Worm (Caenorhabditis elegans) whole organism, dauer: Measurements from ENCODE around the gene F54C8.6.
"Not testable (repeated sequence)": the region's sequence is repeated elsewhere in the genome, so short reads cannot be mapped to it uniquely, and the experiment has no call there.

ENCODE experiments used
- unc-62 ChIP-seq: sonication (generic microtip); optimal IDR thresholded peaks from 2 replicates; lab custom pipeline; 2017; ENCODE audit warnings: missing biosample characterization, missing genetic modification reagents, missing genetic modification characterization

F54C8.6 gene

DNA sequence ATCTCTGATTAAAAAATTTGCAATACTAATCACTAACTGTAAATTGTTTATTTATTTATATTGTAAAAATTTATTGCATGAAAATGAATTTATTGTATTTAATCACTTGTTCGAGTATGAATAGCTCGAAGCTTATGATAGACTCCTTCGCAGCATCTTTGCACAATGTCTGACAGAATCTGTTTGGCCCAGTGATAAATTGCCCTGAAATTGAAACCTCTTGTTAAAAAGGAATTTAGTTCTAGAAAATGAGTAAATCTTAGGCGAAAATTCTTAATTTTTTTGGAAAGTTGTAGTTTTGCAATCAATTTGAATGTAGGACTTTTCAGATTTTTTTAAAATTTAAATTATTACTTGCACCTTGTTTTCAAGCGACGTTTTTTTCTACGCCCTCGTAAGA, 14.7 kb downstream of the F54C8.6 start:
- TF ChIP-seq unc-62 (GFP tag; lab: Kevin White, UChicago) = no peak

DNA sequence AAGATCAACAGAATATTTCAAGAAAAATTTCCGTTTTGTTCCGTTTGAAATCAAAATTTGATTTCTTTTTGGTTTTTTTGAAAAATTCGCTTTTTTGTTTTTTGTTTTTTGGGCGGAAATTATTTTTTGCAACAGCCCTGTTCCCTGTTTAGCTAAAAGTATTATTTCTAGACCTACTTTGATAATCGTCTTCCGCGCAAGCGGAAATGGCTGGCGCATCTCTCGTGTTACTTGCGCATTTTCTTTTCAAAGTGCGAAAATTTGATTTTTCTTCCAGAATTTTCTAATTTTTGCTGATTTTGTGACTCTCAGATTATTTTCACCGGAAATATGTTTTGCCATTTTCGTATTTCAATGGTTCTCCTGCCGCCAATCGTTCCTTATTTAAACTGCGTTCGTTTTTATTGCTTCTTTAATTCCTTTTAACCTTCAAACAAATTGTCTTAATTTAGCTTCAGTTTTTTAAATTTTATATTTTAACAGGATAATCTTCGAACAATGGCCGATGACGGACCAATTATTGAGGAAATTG, 16.1 kb downstream of the F54C8.6 start, which contains the start of gene cpar-1:
Gene cpar-1, plus strand, starts transcription at position 482 of the 532 bp plus-strand sequence.
- TF ChIP-seq unc-62 (GFP tag; lab: Kevin White, UChicago) = no peak

ce11 chrIII:9426301-9426700, 23.4 kb downstream of the F54C8.6 start, which contains the start of gene T26G10.5:
TSS of gene T26G10.5 (minus strand) at chrIII:9426401.
- no peak for TF ChIP-seq unc-62 (GFP tag; lab: Kevin White, UChicago)

DNA sequence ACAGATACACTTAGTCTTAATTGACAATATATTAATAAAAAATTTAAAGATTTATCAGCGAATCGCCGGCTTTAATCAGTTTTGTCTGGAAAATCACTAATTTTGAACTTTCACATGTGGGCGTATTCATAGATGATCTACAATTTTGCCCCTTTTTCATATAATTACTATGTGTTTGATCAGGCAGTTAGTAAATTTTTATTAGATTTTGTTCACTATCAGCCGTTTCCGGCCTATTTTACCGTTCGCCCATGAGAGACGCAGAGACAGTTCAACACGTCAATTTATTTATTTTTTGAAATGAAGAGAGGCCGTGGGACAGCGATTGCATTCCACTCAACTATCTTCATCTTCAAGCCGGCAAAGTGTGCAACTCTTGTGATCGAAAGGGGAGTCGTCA, 29.5 kb downstream of the F54C8.6 start, which contains the start of gene T26G10.4:
Gene T26G10.4, plus strand, starts transcription at position 301 of the 400 bp plus-strand sequence.
- not testable (repeated sequence) for TF ChIP-seq unc-62 (GFP tag; lab: Kevin White, UChicago)

- no peak for TF ChIP-seq unc-62 (GFP tag; lab: Kevin White, UChicago)
These were observed 36.4 kb downstream of the F54C8.6 start, which contains the start of gene T26G10.3 for ce11 chrIII:9413340-9413739. TSS of gene T26G10.3 (minus strand) at chrIII:9413440.

ce11 chrIII:9406600-9406999, 43.1 kb downstream of the F54C8.6 start, which contains the start of gene T26G10.1:
TSS of gene T26G10.1 (minus strand) at chrIII:9406641.
- no peak for TF ChIP-seq unc-62 (GFP tag; lab: Kevin White, UChicago)

DNA sequence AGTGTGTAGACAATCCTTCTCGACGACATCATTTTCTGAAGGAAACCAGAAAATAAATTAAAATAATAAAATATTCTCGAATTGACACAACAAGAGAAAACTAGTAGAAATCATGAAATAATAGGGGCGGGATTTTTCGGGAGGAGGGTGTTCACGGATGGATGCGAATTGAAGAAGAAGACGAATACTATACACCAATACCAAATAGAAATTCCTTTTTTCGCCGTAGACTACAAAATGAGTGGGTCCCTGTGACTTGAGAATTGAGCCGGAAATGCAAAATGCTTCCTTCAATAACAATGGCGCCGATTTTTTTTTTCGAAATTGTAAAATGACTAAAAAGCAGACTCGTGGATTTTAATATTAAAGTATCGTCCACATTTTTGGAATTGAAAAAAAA, 48.7 kb downstream of the F54C8.6 start, which contains the start of gene nlp-48:
Gene nlp-48, minus strand, starts transcription at position 101 of the 400 bp plus-strand sequence.
- no peak for TF ChIP-seq unc-62 (GFP tag; lab: Kevin White, UChicago)
